Fruit fly (Drosophila melanogaster) whole organism, embryonic: ENCODE measurements around the gene CG42237.

Experiments used
- Adf1 ChIP-seq: fragments of 200-800 bp; sonication (Bioruptor generic); IDR thresholded peaks from 2 replicates; pipeline ENCODE4 v1.3.6; 2022; ENCODE audit warnings: missing biosample characterization, missing genetic modification characterization
- Atf-2 ChIP-seq: fragments of 200-800 bp; sonication (Bioruptor generic); optimal IDR thresholded peaks from 2 replicates; lab custom pipeline; 2016; ENCODE audit warnings: missing biosample characterization, missing genetic modification characterization
- CG13287 ChIP-seq: fragments of 200-800 bp; sonication (Bioruptor generic); IDR thresholded peaks from 2 replicates; pipeline ENCODE4 v1.3.6; 2022; ENCODE audit warnings: missing biosample characterization, missing genetic modification characterization; ENCODE audit not compliant: partially characterized antibody
- CG16779 ChIP-seq: fragments of 200-800 bp; sonication (Bioruptor generic); IDR thresholded peaks from 2 replicates; pipeline ENCODE4 v1.3.6; 2022; ENCODE audit warnings: missing biosample characterization, missing genetic modification characterization
- CG1792 ChIP-seq: fragments of 200-800 bp; sonication (Bioruptor generic); optimal IDR thresholded peaks from 2 replicates; lab custom pipeline; 2016; ENCODE audit warnings: missing biosample characterization, missing genetic modification characterization
- CG18011 ChIP-seq: fragments of 200-800 bp; sonication (Bioruptor generic); optimal IDR thresholded peaks from 2 replicates; lab custom pipeline; 2017; ENCODE audit warnings: missing biosample characterization, missing genetic modification characterization, mild to moderate bottlenecking, moderate library complexity, missing genotype
- CG2199 ChIP-seq: fragments of 200-800 bp; sonication (Bioruptor generic); IDR thresholded peaks from 3 replicates; pipeline ENCODE4 v1.3.6; 2022; ENCODE audit warnings: missing biosample characterization, missing genetic modification characterization
- CG32772 ChIP-seq: fragments of 200-800 bp; sonication (Bioruptor generic); IDR thresholded peaks from 2 replicates; pipeline ENCODE4 v1.3.6; 2022; ENCODE audit warnings: missing biosample characterization, missing genetic modification characterization
- CG6175 ChIP-seq: fragments of 200-800 bp; sonication (Bioruptor generic); IDR thresholded peaks from 3 replicates; pipeline ENCODE4 v1.3.6; 2022; ENCODE audit warnings: missing biosample characterization, missing genetic modification characterization
- CG9932 ChIP-seq: fragments of 200-800 bp; sonication (Bioruptor generic); IDR thresholded peaks from 2 replicates; pipeline ENCODE4 v1.3.6; 2022; ENCODE audit warnings: missing biosample characterization, missing genetic modification characterization
- CTCF ChIP-seq: fragments of 200-800 bp; sonication (Bioruptor generic); optimal IDR thresholded peaks from 2 replicates; lab custom pipeline; 2017; ENCODE audit warnings: missing biosample characterization, mild to moderate bottlenecking, missing genetic modification characterization, moderate library complexity
- D19B ChIP-seq: fragments of 200-800 bp; sonication (Bioruptor generic); optimal IDR thresholded peaks from 2 replicates; lab custom pipeline; 2017; ENCODE audit warnings: missing biosample characterization, mild to moderate bottlenecking, missing genetic modification characterization
- Drgx ChIP-seq: fragments of 200-800 bp; sonication (Bioruptor generic); IDR thresholded peaks from 2 replicates; pipeline ENCODE4 v1.3.6; 2022; ENCODE audit warnings: missing biosample characterization, missing genetic modification characterization
- Ets65A ChIP-seq: fragments of 200-800 bp; sonication (Bioruptor generic); peaks from one replicate; lab custom pipeline; 2016; ENCODE audit warnings: missing biosample characterization, missing genetic modification characterization
- Hmx ChIP-seq: fragments of 200-800 bp; sonication (Bioruptor generic); optimal IDR thresholded peaks from 2 replicates; lab custom pipeline; 2016; ENCODE audit warnings: missing biosample characterization, missing genetic modification characterization
- Hr39 ChIP-seq: fragments of >200 bp; optimal IDR thresholded peaks from 2 replicates; lab custom pipeline; 2017
- Jarid2 ChIP-seq: fragments of 200-800 bp; sonication (Bioruptor generic); optimal IDR thresholded peaks from 3 replicates; lab custom pipeline; 2017; ENCODE audit warnings: mild to moderate bottlenecking, missing biosample characterization, missing genetic modification reagents, missing genetic modification characterization
- Kr ChIP-seq: fragments of 200-800 bp; sonication (Bioruptor generic); optimal IDR thresholded peaks from 2 replicates; lab custom pipeline; 2017; ENCODE audit warnings: missing biosample characterization, mild to moderate bottlenecking, missing genetic modification characterization
- Med ChIP-seq: fragments of 200-800 bp; sonication (Bioruptor generic); peaks from one replicate; lab custom pipeline; 2016; ENCODE audit warnings: missing biosample characterization, missing genetic modification characterization, mild to moderate bottlenecking, inconsistent platforms, moderate library complexity
- Oli ChIP-seq: fragments of 200-800 bp; sonication (Bioruptor generic); optimal IDR thresholded peaks from 2 replicates; lab custom pipeline; 2018; ENCODE audit warnings: missing biosample characterization, mild to moderate bottlenecking, missing genetic modification characterization, moderate library complexity
- Side ChIP-seq: fragments of 200-800 bp; sonication (Bioruptor generic); optimal IDR thresholded peaks from 2 replicates; lab custom pipeline; 2016; ENCODE audit warnings: missing biosample characterization, missing genetic modification characterization
- Tbp ChIP-seq: fragments of >200 bp; optimal IDR thresholded peaks from 2 replicates; lab custom pipeline; 2018; ENCODE audit warnings: missing biosample characterization, missing genetic modification characterization
- aop ChIP-seq: fragments of 200-800 bp; sonication (Bioruptor generic); IDR thresholded peaks from 2 replicates; pipeline ENCODE4 v1.3.6; 2022; ENCODE audit warnings: missing biosample characterization, missing genetic modification characterization
- ara ChIP-seq: fragments of 200-800 bp; sonication (Bioruptor generic); IDR thresholded peaks from 2 replicates; pipeline ENCODE4 v1.3.6; 2022; ENCODE audit warnings: missing biosample characterization, missing genetic modification characterization
- chinmo ChIP-seq: fragments of 200-800 bp; sonication (Bioruptor generic); IDR thresholded peaks from 4 replicates; pipeline ENCODE4 v1.3.6; 2022; ENCODE audit warnings: missing biosample characterization, missing genetic modification characterization; ENCODE audit not compliant: partially characterized antibody
- chm ChIP-seq: fragments of 200-800 bp; sonication (Bioruptor generic); IDR thresholded peaks from 2 replicates; pipeline ENCODE4 v1.3.6; 2022; ENCODE audit warnings: missing biosample characterization, missing genetic modification characterization
- ci ChIP-seq: fragments of 200-800 bp; sonication (Bioruptor generic); IDR thresholded peaks from 3 replicates; pipeline ENCODE4 v1.3.6; 2022; ENCODE audit warnings: missing biosample characterization, missing genetic modification characterization
- crp ChIP-seq, 2 experiments: fragments of 200-800 bp; sonication (Bioruptor generic); optimal IDR thresholded peaks; 2 replicates in 1 of 2; 3 replicates in 1 of 2; lab custom pipeline; 2017; ENCODE audit warnings: missing biosample characterization in 2 of 2, missing genetic modification characterization in 2 of 2, mild to moderate bottlenecking in 1 of 2, moderate library complexity in 1 of 2
- dmrt11E ChIP-seq: fragments of 200-800 bp; sonication (Bioruptor generic); optimal IDR thresholded peaks from 3 replicates; lab custom pipeline; 2018; ENCODE audit warnings: missing biosample characterization, mild to moderate bottlenecking, missing genetic modification characterization, moderate library complexity
- h ChIP-seq: fragments of >200 bp; optimal IDR thresholded peaks from 2 replicates; lab custom pipeline; 2017
- ken ChIP-seq: fragments of 200-800 bp; sonication (Bioruptor generic); IDR thresholded peaks from 3 replicates; pipeline ENCODE4 v1.3.6; 2022; ENCODE audit warnings: missing biosample characterization, missing genetic modification characterization
- lov ChIP-seq, 2 experiments: fragments of 200-800 bp in 1 of 2; fragments of >200 bp in 1 of 2; sonication (Bioruptor generic) in 1 of 2; IDR thresholded peaks in 1 of 2; optimal IDR thresholded peaks in 1 of 2; 2 replicates in 1 of 2; 3 replicates in 1 of 2; pipeline versions ENCODE4 v1.3.6 to Lab custom; 2017 to 2022; ENCODE audit warnings: missing biosample characterization in 1 of 2, missing genetic modification characterization in 1 of 2
- nerfin-2 ChIP-seq: fragments of 200-800 bp; sonication (Bioruptor generic); IDR thresholded peaks from 2 replicates; pipeline ENCODE4 v1.3.6; 2022; ENCODE audit warnings: missing biosample characterization, missing genetic modification characterization; ENCODE audit not compliant: partially characterized antibody
- nom ChIP-seq: fragments of 200-800 bp; sonication (Bioruptor generic); optimal IDR thresholded peaks from 2 replicates; lab custom pipeline; 2017; ENCODE audit warnings: missing biosample characterization, missing genetic modification characterization, mild to moderate bottlenecking, moderate library complexity, missing genetic modification reagents
- odd ChIP-seq: fragments of 200-800 bp; sonication (Bioruptor generic); optimal IDR thresholded peaks from 2 replicates; lab custom pipeline; 2017; ENCODE audit warnings: missing biosample characterization, mild to moderate bottlenecking, missing genetic modification characterization
- onecut ChIP-seq: fragments of 200-800 bp; sonication (Bioruptor generic); IDR thresholded peaks from 2 replicates; pipeline ENCODE4 v1.3.6; 2022; ENCODE audit warnings: missing biosample characterization, missing genetic modification characterization
- rib ChIP-seq: fragments of 200-800 bp; sonication (Bioruptor generic); IDR thresholded peaks from 2 replicates; pipeline ENCODE4 v1.3.6; 2022; ENCODE audit warnings: missing biosample characterization, missing genetic modification characterization
- row ChIP-seq: fragments of 200-800 bp; sonication (Bioruptor generic); IDR thresholded peaks from 3 replicates; pipeline ENCODE4 v1.3.6; 2022; ENCODE audit warnings: missing biosample characterization, missing genetic modification characterization
- schlank ChIP-seq: fragments of 200-800 bp; sonication (Bioruptor generic); optimal IDR thresholded peaks from 2 replicates; lab custom pipeline; 2018; ENCODE audit warnings: missing biosample characterization, mild to moderate bottlenecking, missing genetic modification characterization
- sug ChIP-seq: fragments of 200-800 bp; optimal IDR thresholded peaks from 2 replicates; lab custom pipeline; 2019; ENCODE audit warnings: missing biosample characterization, mild to moderate bottlenecking, missing genetic modification characterization, moderate library complexity
- toy ChIP-seq: fragments of 200-800 bp; sonication (Bioruptor generic); IDR thresholded peaks from 2 replicates; pipeline ENCODE4 v1.3.6; 2022; ENCODE audit warnings: missing biosample characterization, missing genetic modification characterization
- vfl ChIP-seq: fragments of 200-800 bp; sonication (Bioruptor generic); optimal IDR thresholded peaks from 2 replicates; lab custom pipeline; 2016; ENCODE audit warnings: missing biosample characterization, missing genetic modification characterization
- vvl ChIP-seq: fragments of 200-800 bp; sonication (Bioruptor generic); IDR thresholded peaks from 2 replicates; pipeline ENCODE4 v1.3.6; 2022; ENCODE audit warnings: missing biosample characterization, missing genetic modification characterization

CG42237 gene

DNA sequence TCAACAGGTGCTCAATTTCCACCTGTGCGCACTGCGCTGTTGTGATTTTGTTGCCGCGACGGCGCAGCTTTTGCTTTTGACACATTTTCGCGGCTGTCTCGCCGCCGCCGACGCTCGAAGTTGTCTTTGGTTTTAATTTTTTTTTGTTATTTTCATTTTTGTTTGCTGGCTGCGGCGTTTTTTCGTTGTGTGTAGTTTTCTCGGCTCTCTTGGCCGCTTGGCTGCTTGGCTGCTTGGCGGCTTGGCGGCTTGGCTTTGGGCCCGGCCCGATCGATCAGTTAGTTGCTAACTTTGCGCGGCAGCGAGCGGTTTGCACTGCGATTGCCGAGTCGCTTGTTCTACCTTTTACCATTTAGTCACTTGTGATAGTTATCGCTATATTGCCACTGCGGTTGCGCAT lies at the start of gene CG42237:
TSS of gene CG42237 (plus strand) at position 271 of the 400 bp plus-strand sequence.
- TF ChIP-seq CG9932 (GFP tag; lab: Robert Waterston, UW) = peak; percentile 39
- TF ChIP-seq CG13287 (GFP tag; lab: Robert Waterston, UW) = 0 out of 2 replicates have a peak, but pooled peaks have one; percentile 10
- peak; percentile 67 for TF ChIP-seq nom (GFP tag; lab: Kevin White, UChicago)
- TF ChIP-seq ken = 0 out of 3 replicates have a peak, but pooled peaks have one; percentile 19
- no peak for TF ChIP-seq Ets65A (GFP tag; lab: Kevin White, UChicago)
- no peak for TF ChIP-seq Atf-2 (GFP tag; lab: Kevin White, UChicago)
- TF ChIP-seq row = 0 out of 3 replicates have a peak, but pooled peaks have one; percentile 48
- 0 out of 2 replicates have a peak, but pooled peaks have one; percentile 31 for TF ChIP-seq ara (GFP tag; lab: Robert Waterston, UW)
- TF ChIP-seq Hr39 (lab: Kevin White, UChicago) = no peak
- no peak for TF ChIP-seq Kr (GFP tag; lab: Kevin White, UChicago)
- no peak for TF ChIP-seq schlank (tag; lab: Kevin White, UChicago)
- TF ChIP-seq rib (GFP tag; lab: Robert Waterston, UW) = 0 out of 2 replicates have a peak, but pooled peaks have one; percentile 11
- TF ChIP-seq vvl (GFP tag; lab: Robert Waterston, UW) = 0 out of 2 replicates have a peak, but pooled peaks have one; percentile 43
- TF ChIP-seq crp (GFP tag; optimal IDR thresholded peaks at IDR 0.05; lab: Kevin White, UChicago) = no peak
- peak; percentile 4 for TF ChIP-seq Jarid2 (GFP tag; lab: Kevin White, UChicago)
- no peak for TF ChIP-seq nerfin-2 (GFP tag; lab: Robert Waterston, UW)
- TF ChIP-seq dmrt11E (tag; lab: Kevin White, UChicago) = no peak
- no peak for TF ChIP-seq CG2199 (GFP tag; lab: Robert Waterston, UW)
- TF ChIP-seq Oli = no peak
- peak; percentile 72 for TF ChIP-seq Med
- peak; percentile 21; the same call in 1 of the 2 replicates for TF ChIP-seq chm
- no peak for TF ChIP-seq CG1792
- no peak for TF ChIP-seq sug (tag; lab: Kevin White, UChicago)
- TF ChIP-seq onecut (GFP tag; lab: Robert Waterston, UW) = peak; percentile 29; the same call in 1 of the 2 replicates
- TF ChIP-seq lov (optimal IDR thresholded peaks at IDR 0.05; lab: Kevin White, UChicago) = no peak
- no peak for TF ChIP-seq lov (GFP tag; IDR thresholded peaks at IDR 0.05; lab: Robert Waterston, UW)
- TF ChIP-seq Hmx (GFP tag; lab: Kevin White, UChicago) = no peak
- TF ChIP-seq Side (GFP tag; lab: Kevin White, UChicago) = no peak
- peak; percentile 61 for TF ChIP-seq Drgx (GFP tag; lab: Robert Waterston, UW)
- peak; percentile 48; the same call in 1 of the 2 replicates for TF ChIP-seq Adf1 (GFP tag; lab: Robert Waterston, UW)
- TF ChIP-seq ci (GFP tag; lab: Robert Waterston, UW) = 0 out of 3 replicates have a peak, but pooled peaks have one; percentile 24
- TF ChIP-seq CG18011 (GFP tag; lab: Kevin White, UChicago) = no peak
- peak; percentile 64; the same call in 1 of the 4 replicates for TF ChIP-seq chinmo
- TF ChIP-seq toy = no peak
- no peak for TF ChIP-seq CG16779 (GFP tag; lab: Robert Waterston, UW)
- no peak for TF ChIP-seq h
- no peak for TF ChIP-seq vfl
- TF ChIP-seq odd = no peak
- peak; percentile 53 for TF ChIP-seq D19B (GFP tag; lab: Kevin White, UChicago)
- TF ChIP-seq Tbp (GFP tag; lab: Kevin White, UChicago) = no peak
- TF ChIP-seq CG32772 (GFP tag; lab: Robert Waterston, UW) = peak; percentile 40; the same call in 1 of the 2 replicates
- peak; percentile 39; the same call in 1 of the 3 replicates for TF ChIP-seq CG6175
- no peak for TF ChIP-seq aop (GFP tag; lab: Robert Waterston, UW)
- TF ChIP-seq CTCF = no peak
